Worm (Caenorhabditis elegans) whole organism, L3 larva: ENCODE results near the gene perm-5.

Experiments
- R02D3.7 ChIP-seq: fragments of 150-350 bp; optimal IDR thresholded peaks from 2 replicates; lab custom pipeline; 2014; ENCODE audit warnings: missing biosample characterization, missing genetic modification characterization
- aly-2 ChIP-seq: fragments of 150-350 bp; optimal IDR thresholded peaks from 2 replicates; lab custom pipeline; 2014; ENCODE audit warnings: missing biosample characterization, missing genetic modification characterization
- fkh-10 ChIP-seq: sonication (generic microtip); optimal IDR thresholded peaks from 2 replicates; lab custom pipeline; 2017; ENCODE audit warnings: missing biosample characterization, missing genetic modification reagents, missing genetic modification characterization
- lsy-12 ChIP-seq: sonication (generic microtip); optimal IDR thresholded peaks from 2 replicates; lab custom pipeline; 2016; ENCODE audit warnings: mild to moderate bottlenecking, missing genetic modification characterization, missing compliant biosample characterization
- skn-1 ChIP-seq: fragments of 150-350 bp; optimal IDR thresholded peaks from 2 replicates; lab custom pipeline; 2014; ENCODE audit warnings: missing biosample characterization, missing genetic modification characterization
- ztf-4 ChIP-seq: fragments of 150-350 bp; optimal IDR thresholded peaks from 2 replicates; lab custom pipeline; 2014; ENCODE audit warnings: missing biosample characterization, missing genetic modification characterization

- no peak for TF ChIP-seq R02D3.7 (tag; lab: Kevin White, UChicago)
- TF ChIP-seq skn-1 (tag; lab: Kevin White, UChicago): no peak
- no peak for TF ChIP-seq ztf-4
- TF ChIP-seq aly-2 (tag; lab: Kevin White, UChicago): no peak
- no peak for TF ChIP-seq lsy-12 (tag; lab: Kevin White, UChicago)
- TF ChIP-seq fkh-10 (GFP tag; lab: Kevin White, UChicago): no peak
Observed at ce11 chrIV:5682547-5683234, 20.6 kb downstream of the perm-5 start, which contains the start of the genes C55C3.7 and C55C3.6.
